Comparison of ENCODE assay signal across 2 fruit fly cellular contexts in genomic region chr3L:18917281-18917680, dm6.
TF ChIP-seq lines count a peak whose summit lies in the region.

Gene CG6839, plus strand, starts transcription at chr3L:18917581.

- no peak for TF ChIP-seq CTCF in whole organism, embryonic (GFP tag; optimal IDR thresholded peaks at IDR 0.05; lab: Kevin White, UChicago)

TF ChIP-seq in whole organism, adult, 20 proteins besides CTCF, POLR2A, EP300 and RAD21:
- no peak for TF ChIP-seq CG5204 (GFP tag; optimal IDR thresholded peaks at IDR 0.05; lab: Kevin White, UChicago)
- no peak for TF ChIP-seq cnc (optimal IDR thresholded peaks at IDR 0.05; lab: Kevin White, UChicago)
- TF ChIP-seq CG11617 (GFP tag; optimal IDR thresholded peaks at IDR 0.05; lab: Kevin White, UChicago), result no peak
- no peak for TF ChIP-seq Hr96 (GFP tag; optimal IDR thresholded peaks at IDR 0.05; lab: Kevin White, UChicago)
- TF ChIP-seq cic (GFP tag; optimal IDR thresholded peaks at IDR 0.05; lab: Kevin White, UChicago), result peak; percentile 51

TF ChIP-seq in whole organism, embryonic, 481 proteins besides CTCF, POLR2A, EP300 and RAD21:
- TF ChIP-seq mirr (GFP tag; optimal IDR thresholded peaks at IDR 0.05; lab: Kevin White, UChicago) (peak; percentile 43), cas (GFP tag; IDR thresholded peaks at IDR 0.05; lab: Robert Waterston, UW) (no peak), H2.0 (GFP tag; IDR thresholded peaks at IDR 0.05; lab: Robert Waterston, UW) (no peak), onecut (GFP tag; IDR thresholded peaks at IDR 0.05; lab: Robert Waterston, UW) (no peak), CG6254 (GFP tag; optimal IDR thresholded peaks at IDR 0.05; lab: Kevin White, UChicago) (no peak), HmgZ (tag; optimal IDR thresholded peaks at IDR 0.05; lab: Kevin White, UChicago) (no peak), Hey (tag; optimal IDR thresholded peaks at IDR 0.05; lab: Kevin White, UChicago) (peak; percentile 29), phol (tag; optimal IDR thresholded peaks at IDR 0.05; lab: Kevin White, UChicago) (no peak), Dfd (GFP tag; optimal IDR thresholded peaks at IDR 0.05; lab: Kevin White, UChicago) (no peak), CG2120 (GFP tag; optimal IDR thresholded peaks at IDR 0.05; lab: Kevin White, UChicago) (no peak), cwo (GFP tag; optimal IDR thresholded peaks at IDR 0.05; lab: Kevin White, UChicago) (peak; percentile 18), exex (tag; optimal IDR thresholded peaks at IDR 0.05; lab: Kevin White, UChicago) (peak; percentile 75), Atf3 (GFP tag; optimal IDR thresholded peaks at IDR 0.05; lab: Kevin White, UChicago) (no peak)
